Worm (Caenorhabditis elegans) whole organism, L4 larva: ENCODE data around the gene snf-6.

Experiments used
- dve-1 ChIP-seq: sonication (generic microtip); optimal IDR thresholded peaks from 2 replicates; lab custom pipeline; 2017; ENCODE audit warnings: antibody characterized with exemption, mild to moderate bottlenecking, missing genetic modification characterization, missing compliant biosample characterization; ENCODE audit not compliant: insufficient read depth
- jun-1 ChIP-seq: fragments of 150-350 bp; optimal IDR thresholded peaks from 2 replicates; lab custom pipeline; 2014; ENCODE audit warnings: missing biosample characterization, missing genetic modification reagents, missing genetic modification characterization
- mdl-1 ChIP-seq, 2 experiments: fragments of 150-350 bp in 1 of 2; sonication (generic microtip) in 1 of 2; optimal IDR thresholded peaks; 2 replicates each; lab custom pipeline; 2014 to 2017; ENCODE audit warnings: missing biosample characterization in 2 of 2, missing genetic modification characterization in 2 of 2
- spr-3 ChIP-seq: fragments of 200-800 bp; sonication (Bioruptor generic); optimal IDR thresholded peaks from 2 replicates; lab custom pipeline; 2018; ENCODE audit warnings: mild to moderate bottlenecking, missing genetic modification characterization, missing compliant biosample characterization

- TF ChIP-seq mdl-1 (tag; optimal IDR thresholded peaks at IDR 0.05; lab: Kevin White, UChicago) (no peak), jun-1 (tag; lab: Kevin White, UChicago) (no peak), dve-1 (tag; lab: Kevin White, UChicago) (no peak), spr-3 (GFP tag; lab: Kevin White, UChicago) (no peak)
Observed at ce11 chrIII:1543406-1544011, 10.9 kb upstream of the snf-6 start.
